Worm (Caenorhabditis elegans) whole organism, L4 larva: ENCODE measurements around the gene ten-1.
A peak's percentile ranks its signal among the peaks of the same experiment; 100 is the strongest.

Experiments
- F26F4.8 ChIP-seq: fragments of 200-800 bp; sonication (Bioruptor generic); conservative IDR thresholded peaks from 2 replicates; pipeline ENCODE4 v1.3.6; 2022; ENCODE audit warnings: missing genetic modification characterization, missing compliant biosample characterization
- F37D6.2 ChIP-seq: sonication (generic microtip); optimal IDR thresholded peaks from 2 replicates; lab custom pipeline; 2016; ENCODE audit warnings: mild to moderate bottlenecking, missing genetic modification characterization, missing compliant biosample characterization
- T26A8.4 ChIP-seq: fragments of 200-800 bp; sonication (Bioruptor generic); IDR thresholded peaks from 2 replicates; pipeline ENCODE4 v1.3.6; 2022; ENCODE audit warnings: missing genetic modification characterization, missing compliant biosample characterization
- Y105C5A.15 ChIP-seq: fragments of 200-800 bp; sonication (Bioruptor generic); IDR thresholded peaks from 2 replicates; pipeline ENCODE4 v1.3.6; 2022; ENCODE audit warnings: missing genetic modification characterization, missing compliant biosample characterization
- Y75B8A.6 ChIP-seq: fragments of 200-800 bp; sonication (Bioruptor generic); IDR thresholded peaks from 2 replicates; pipeline ENCODE4 v1.3.6; 2022; ENCODE audit warnings: missing genetic modification reagents, missing genetic modification characterization, missing compliant biosample characterization
- ZK546.5 ChIP-seq, 2 experiments: sonication (generic microtip); optimal IDR thresholded peaks; 2 replicates each; lab custom pipeline; 2017; ENCODE audit warnings: missing biosample characterization in 2 of 2, missing genetic modification characterization in 2 of 2
- aha-1 ChIP-seq: fragments of 150-350 bp; peaks from one replicate; lab custom pipeline; 2014; ENCODE audit warnings: missing biosample characterization, missing genetic modification characterization
- aly-2 ChIP-seq: sonication (generic microtip); optimal IDR thresholded peaks from 2 replicates; lab custom pipeline; 2018; ENCODE audit warnings: missing biosample characterization, missing genetic modification characterization
- arid-1 ChIP-seq: fragments of 200-800 bp; sonication (Bioruptor generic); conservative IDR thresholded peaks from 2 replicates; pipeline ENCODE4 v1.3.6; 2022; ENCODE audit warnings: missing genetic modification reagents, missing genetic modification characterization, missing compliant biosample characterization
- attf-4 ChIP-seq: sonication (generic microtip); optimal IDR thresholded peaks from 3 replicates; lab custom pipeline; 2017; ENCODE audit warnings: missing biosample characterization, missing genetic modification characterization
- ceh-62 ChIP-seq: sonication (generic microtip); optimal IDR thresholded peaks from 2 replicates; lab custom pipeline; 2017; ENCODE audit warnings: missing biosample characterization, missing genetic modification characterization
- ces-1 ChIP-seq: fragments of 150-350 bp; sonication (generic microtip); optimal IDR thresholded peaks from 4 replicates; lab custom pipeline; 2014; ENCODE audit warnings: missing biosample characterization, missing genetic modification reagents, missing genetic modification characterization
- cey-2 ChIP-seq: sonication (generic microtip); optimal IDR thresholded peaks from 3 replicates; lab custom pipeline; 2017; ENCODE audit warnings: missing genetic modification characterization, mild to moderate bottlenecking, missing compliant biosample characterization, antibody characterized with exemption, borderline replicate concordance; ENCODE audit not compliant: insufficient read depth
- daf-8 ChIP-seq: fragments of 200-800 bp; sonication (Bioruptor generic); IDR thresholded peaks from 2 replicates; pipeline ENCODE4 v1.3.6; 2022; ENCODE audit warnings: missing genetic modification characterization, missing compliant biosample characterization
- dmd-6 ChIP-seq: fragments of 200-800 bp; sonication (Bioruptor generic); IDR thresholded peaks from 2 replicates; pipeline ENCODE4 v1.3.6; 2022; ENCODE audit warnings: missing genetic modification reagents, missing genetic modification characterization, missing compliant biosample characterization
- dpl-1 ChIP-seq: fragments of 150-350 bp; optimal IDR thresholded peaks from 2 replicates; lab custom pipeline; 2014; ENCODE audit warnings: missing biosample characterization, missing genetic modification reagents, missing genetic modification characterization
- egl-43 ChIP-seq: fragments of 200-800 bp; sonication (Bioruptor generic); IDR thresholded peaks from 2 replicates; pipeline ENCODE4 v1.3.6; 2022; ENCODE audit warnings: missing genetic modification reagents, missing genetic modification characterization, missing compliant biosample characterization
- fkh-10 ChIP-seq: fragments of 150-350 bp; optimal IDR thresholded peaks from 2 replicates; lab custom pipeline; 2014; ENCODE audit warnings: missing biosample characterization, missing genetic modification reagents, missing genetic modification characterization
- gei-8 ChIP-seq: fragments of 200-800 bp; sonication (Bioruptor generic); optimal IDR thresholded peaks from 2 replicates; lab custom pipeline; 2018; ENCODE audit warnings: mild to moderate bottlenecking, missing genetic modification characterization, missing compliant biosample characterization
- hlh-11 ChIP-seq: fragments of 200-800 bp; sonication (Bioruptor generic); optimal IDR thresholded peaks from 2 replicates; lab custom pipeline; 2018; ENCODE audit warnings: mild to moderate bottlenecking, missing genetic modification characterization, missing compliant biosample characterization
- hlh-30 ChIP-seq: sonication (generic microtip); optimal IDR thresholded peaks from 2 replicates; lab custom pipeline; 2017; ENCODE audit warnings: antibody characterized with exemption, mild to moderate bottlenecking, missing genetic modification characterization, missing compliant biosample characterization; ENCODE audit not compliant: insufficient read depth
- hmg-1.1 ChIP-seq: fragments of 200-800 bp; sonication (Bioruptor generic); IDR thresholded peaks from 2 replicates; pipeline ENCODE4 v1.3.6; 2022; ENCODE audit warnings: missing genetic modification reagents, missing genetic modification characterization, missing compliant biosample characterization
- lim-7 ChIP-seq: fragments of 200-800 bp; sonication (Bioruptor generic); IDR thresholded peaks from 2 replicates; pipeline ENCODE4 v1.3.6; 2022; ENCODE audit warnings: missing genetic modification characterization, missing compliant biosample characterization
- lin-13 ChIP-seq: fragments of 150-350 bp; optimal IDR thresholded peaks from 2 replicates; lab custom pipeline; 2014; ENCODE audit warnings: missing biosample characterization, missing genetic modification reagents, missing genetic modification characterization
- lin-38 ChIP-seq: fragments of 200-800 bp; sonication (Bioruptor generic); IDR thresholded peaks from 2 replicates; pipeline ENCODE4 v1.3.6; 2022; ENCODE audit warnings: missing genetic modification reagents, missing genetic modification characterization, missing compliant biosample characterization
- lir-3 ChIP-seq: sonication (generic microtip); optimal IDR thresholded peaks from 2 replicates; lab custom pipeline; 2016; ENCODE audit warnings: mild to moderate bottlenecking, missing genetic modification characterization, missing compliant biosample characterization
- madf-5 ChIP-seq, 2 experiments: fragments of 200-800 bp; sonication (Bioruptor generic); IDR thresholded peaks; 2 replicates each; pipeline ENCODE4 v1.3.6; 2022; ENCODE audit warnings: missing compliant biosample characterization in 2 of 2, missing genetic modification characterization in 2 of 2
- madf-9 ChIP-seq: fragments of 200-800 bp; sonication (Bioruptor generic); conservative IDR thresholded peaks from 2 replicates; pipeline ENCODE4 v1.3.6; 2022; ENCODE audit warnings: missing genetic modification reagents, missing genetic modification characterization, missing compliant biosample characterization
- mdt-29 ChIP-seq: fragments of 200-800 bp; sonication (Bioruptor generic); IDR thresholded peaks from 2 replicates; pipeline ENCODE4 v1.3.6; 2022; ENCODE audit warnings: missing genetic modification reagents, missing genetic modification characterization, missing compliant biosample characterization
- mxl-2 ChIP-seq: fragments of 200-800 bp; sonication (Bioruptor generic); conservative IDR thresholded peaks from 2 replicates; pipeline ENCODE4 v1.3.6; 2022; ENCODE audit warnings: missing genetic modification reagents, missing genetic modification characterization, missing compliant biosample characterization
- nhr-102 ChIP-seq: sonication (generic microtip); optimal IDR thresholded peaks from 2 replicates; lab custom pipeline; 2016; ENCODE audit warnings: mild to moderate bottlenecking, missing genetic modification characterization, moderate library complexity, missing compliant biosample characterization
- nhr-41 ChIP-seq: fragments of 200-800 bp; sonication (Bioruptor generic); IDR thresholded peaks from 2 replicates; pipeline ENCODE4 v1.3.6; 2022; ENCODE audit warnings: missing genetic modification reagents, missing genetic modification characterization, missing compliant biosample characterization
- nhr-42 ChIP-seq: fragments of 200-800 bp; sonication (Bioruptor generic); IDR thresholded peaks from 2 replicates; pipeline ENCODE4 v1.3.6; 2022; ENCODE audit warnings: missing genetic modification characterization, missing compliant biosample characterization
- nhr-76 ChIP-seq: fragments of 150-350 bp; optimal IDR thresholded peaks from 2 replicates; lab custom pipeline; 2014; ENCODE audit warnings: missing biosample characterization, missing genetic modification characterization
- nhr-77 ChIP-seq: fragments of 150-350 bp; optimal IDR thresholded peaks from 2 replicates; lab custom pipeline; 2014; ENCODE audit warnings: missing biosample characterization, missing genetic modification characterization
- php-3 ChIP-seq: fragments of 200-800 bp; sonication (Bioruptor generic); IDR thresholded peaks from 2 replicates; pipeline ENCODE4 v1.3.6; 2022; ENCODE audit warnings: missing genetic modification reagents, missing genetic modification characterization, missing compliant biosample characterization
- sdz-12 ChIP-seq: fragments of 200-800 bp; sonication (Bioruptor generic); optimal IDR thresholded peaks from 2 replicates; lab custom pipeline; 2018; ENCODE audit warnings: mild to moderate bottlenecking, missing genetic modification characterization, missing compliant biosample characterization
- set-16 ChIP-seq: fragments of 200-800 bp; sonication (Bioruptor generic); IDR thresholded peaks from 2 replicates; pipeline ENCODE4 v1.3.6; 2022; ENCODE audit warnings: missing genetic modification reagents, missing genetic modification characterization, missing compliant biosample characterization
- skn-1 ChIP-seq: fragments of 150-350 bp; optimal IDR thresholded peaks from 2 replicates; lab custom pipeline; 2014; ENCODE audit warnings: missing biosample characterization, missing genetic modification characterization
- spr-1 ChIP-seq: sonication (generic microtip); optimal IDR thresholded peaks from 2 replicates; lab custom pipeline; 2016; ENCODE audit warnings: mild to moderate bottlenecking, missing genetic modification characterization, missing compliant biosample characterization
- spr-3 ChIP-seq: fragments of 200-800 bp; sonication (Bioruptor generic); optimal IDR thresholded peaks from 2 replicates; lab custom pipeline; 2018; ENCODE audit warnings: mild to moderate bottlenecking, missing genetic modification characterization, missing compliant biosample characterization
- tag-97 ChIP-seq: fragments of 200-800 bp; sonication (Bioruptor generic); IDR thresholded peaks from 2 replicates; pipeline ENCODE4 v1.3.6; 2022; ENCODE audit warnings: missing genetic modification characterization, missing compliant biosample characterization
- tra-1 ChIP-seq: fragments of 200-800 bp; sonication (Bioruptor generic); IDR thresholded peaks from 2 replicates; pipeline ENCODE4 v1.3.6; 2022; ENCODE audit warnings: missing genetic modification reagents, missing genetic modification characterization, missing compliant biosample characterization
- unc-130 ChIP-seq: sonication (generic microtip); optimal IDR thresholded peaks from 2 replicates; lab custom pipeline; 2016; ENCODE audit warnings: missing genetic modification reagents, missing genetic modification characterization, missing compliant biosample characterization
- unc-62 ChIP-seq, 3 experiments: fragments of 150-350 bp in 1 of 3; sonication (generic microtip); optimal IDR thresholded peaks in 2 of 3; peaks in 1 of 3; 1 replicate in 1 of 3; 2 replicates in 2 of 3; lab custom pipeline; 2014 to 2017; ENCODE audit warnings: missing biosample characterization in 3 of 3, missing genetic modification characterization in 3 of 3, missing genetic modification reagents in 3 of 3, missing genotype in 1 of 3
- zfp-2 ChIP-seq: sonication (generic microtip); optimal IDR thresholded peaks from 2 replicates; lab custom pipeline; 2016; ENCODE audit warnings: mild to moderate bottlenecking, missing genetic modification characterization, missing compliant biosample characterization
- zfp-3 ChIP-seq: fragments of 200-800 bp; sonication (Bioruptor generic); conservative IDR thresholded peaks from 2 replicates; pipeline ENCODE4 v1.3.6; 2022; ENCODE audit warnings: missing genetic modification reagents, missing genetic modification characterization, missing compliant biosample characterization
- zip-11 ChIP-seq: fragments of 200-800 bp; sonication (Bioruptor generic); IDR thresholded peaks from 2 replicates; pipeline ENCODE4 v1.3.6; 2022; ENCODE audit warnings: missing genetic modification characterization, missing compliant biosample characterization

Gene ten-1

DNA sequence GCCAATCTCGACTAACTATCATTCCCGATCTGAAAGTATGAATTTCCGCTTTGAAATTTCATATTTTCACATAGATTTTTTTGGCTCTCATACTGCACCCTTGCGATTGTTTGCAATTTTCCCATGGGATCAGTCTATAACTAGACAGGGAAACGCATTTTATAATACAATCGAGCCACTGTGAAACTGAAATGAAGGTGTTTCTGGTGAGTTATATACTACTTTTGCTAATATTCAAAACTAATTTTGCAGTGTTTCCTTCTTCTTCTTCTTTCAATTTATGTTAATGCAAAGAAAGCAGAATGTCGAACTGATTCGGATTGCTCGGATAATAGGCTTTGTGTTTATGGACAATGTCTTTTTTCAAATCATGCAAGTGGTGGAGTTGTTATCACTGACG lies 65.2 kb downstream of the ten-1 start:
- TF ChIP-seq aha-1 (tag; lab: Kevin White, UChicago) = peak; percentile 1
- peak in 1 of 2 experiments; percentile 98 for TF ChIP-seq unc-62 (GFP tag; optimal IDR thresholded peaks at IDR 0.05 in 1 of 2; lab: Kevin White, UChicago)
- no peak for TF ChIP-seq unc-62 (tag; optimal IDR thresholded peaks at IDR 0.05; lab: Kevin White, UChicago)
- no peak for TF ChIP-seq gei-8 (GFP tag; lab: Kevin White, UChicago)
- TF ChIP-seq zfp-2 (tag; lab: Kevin White, UChicago) = no peak

- TF ChIP-seq egl-43 (GFP tag; lab: Robert Waterston, UW) (no peak; the same call in 1 of the 2 replicates), arid-1 (GFP tag; lab: Robert Waterston, UW) (peak; percentile 84), hlh-30 (tag; lab: Kevin White, UChicago) (peak; percentile 64), zip-11 (GFP tag; lab: Robert Waterston, UW) (0 out of 2 replicates have a peak, but pooled peaks have one; percentile 42), ces-1 (GFP tag; lab: Kevin White, UChicago) (no peak), fkh-10 (GFP tag; lab: Kevin White, UChicago) (no peak), Y75B8A.6 (no peak), ceh-62 (tag; lab: Kevin White, UChicago) (no peak), Y105C5A.15 (0 out of 2 replicates have a peak, but pooled peaks have one; percentile 65), skn-1 (tag; lab: Kevin White, UChicago) (no peak), daf-8 (no peak), zfp-3 (GFP tag; lab: Robert Waterston, UW) (peak; percentile 51; the same call in 1 of the 2 replicates), unc-130 (GFP tag; lab: Kevin White, UChicago) (peak; percentile 51), nhr-102 (tag; lab: Kevin White, UChicago) (no peak), nhr-77 (no peak), aly-2 (tag; lab: Kevin White, UChicago) (no peak), madf-9 (GFP tag; lab: Robert Waterston, UW) (peak; percentile 87), madf-5 (GFP tag; IDR thresholded peaks at IDR 0.05; lab: Robert Waterston, UW) (0 out of 4 replicates have a peak, but pooled peaks have one; percentile 43 to 69), T26A8.4 (GFP tag; lab: Robert Waterston, UW) (peak; percentile 82), nhr-41 (GFP tag; lab: Robert Waterston, UW) (peak; percentile 91), lin-38 (GFP tag; lab: Robert Waterston, UW) (peak; percentile 87), spr-3 (GFP tag; lab: Kevin White, UChicago) (no peak), mxl-2 (GFP tag; lab: Robert Waterston, UW) (peak; percentile 75; the same call in 1 of the 2 replicates), hmg-1.1 (peak; percentile 86), dmd-6 (peak; percentile 65), php-3 (GFP tag; lab: Robert Waterston, UW) (peak; percentile 65; the same call in 1 of the 2 replicates), F26F4.8 (GFP tag; lab: Robert Waterston, UW) (peak; percentile 88), nhr-76 (tag; lab: Kevin White, UChicago) (no peak), cey-2 (tag; lab: Kevin White, UChicago) (no peak), set-16 (GFP tag; lab: Robert Waterston, UW) (no peak), spr-1 (peak; percentile 33), lin-13 (GFP tag; lab: Kevin White, UChicago) (peak; percentile 73), lim-7 (GFP tag; lab: Robert Waterston, UW) (peak; percentile 96), attf-4 (tag; lab: Kevin White, UChicago) (no peak), tra-1 (GFP tag; lab: Robert Waterston, UW) (peak; percentile 92), hlh-11 (tag; lab: Kevin White, UChicago) (no peak), sdz-12 (GFP tag; lab: Kevin White, UChicago) (no peak), gei-8 (GFP tag; lab: Kevin White, UChicago) (peak; percentile 38), F37D6.2 (tag; lab: Kevin White, UChicago) (no peak), tag-97 (GFP tag; lab: Robert Waterston, UW) (no peak), mdt-29 (GFP tag; lab: Robert Waterston, UW) (peak; percentile 66; the same call in 1 of the 2 replicates), dpl-1 (peak; percentile 50), ZK546.5 (tag; optimal IDR thresholded peaks at IDR 0.05; lab: Kevin White, UChicago) (no peak), lir-3 (tag; lab: Kevin White, UChicago) (peak; percentile 49), nhr-42 (peak; percentile 52)
Observed at ce11 chrIII:6887574-6887973, 66.8 kb downstream of the ten-1 start.
